Worm (Caenorhabditis elegans): ENCODE measurements around the gene clec-232.

- TF ChIP-seq nfya-1 (tag; optimal IDR thresholded peaks at IDR 0.05): no peak
- no peak for TF ChIP-seq pha-4 (tag; optimal IDR thresholded peaks at IDR 0.05)
- no peak for TF ChIP-seq nhr-232 (tag; optimal IDR thresholded peaks at IDR 0.05)
- no peak for TF ChIP-seq che-1 (tag; optimal IDR thresholded peaks at IDR 0.05)
- TF ChIP-seq fkh-10 (GFP tag; optimal IDR thresholded peaks at IDR 0.05): no peak
- no peak for TF ChIP-seq C08G9.2 (tag; optimal IDR thresholded peaks at IDR 0.05)
- no peak for TF ChIP-seq tbx-7 (tag; optimal IDR thresholded peaks at IDR 0.05)
- no peak for TF ChIP-seq ceh-6 (GFP tag; optimal IDR thresholded peaks at IDR 0.05)
- no peak for TF ChIP-seq ceh-9 (tag; optimal IDR thresholded peaks at IDR 0.05)
- TF ChIP-seq pat-9 (tag; optimal IDR thresholded peaks at IDR 0.05): no peak
Observed at ce11 chrV:16024300-16024699, 48.4 kb downstream of the clec-232 start, which contains the start of gene T10C6.6.

Measured in whole organism, late embryonic.